Fruit fly (Drosophila melanogaster) whole organism, wandering third instar larva: ENCODE measurements around the gene Tl.

Experiments used
- Abd-B ChIP-seq: fragments of >200 bp; optimal IDR thresholded peaks from 2 replicates; lab custom pipeline; 2017; ENCODE audit warnings: missing biosample characterization, missing genetic modification characterization
- CG32264 ChIP-seq: fragments of 200-800 bp; sonication (Bioruptor generic); optimal IDR thresholded peaks from 2 replicates; lab custom pipeline; 2016; ENCODE audit warnings: missing biosample characterization, missing genetic modification characterization
- CG9705 ChIP-seq: fragments of 200-800 bp; sonication (Bioruptor generic); optimal IDR thresholded peaks from 2 replicates; lab custom pipeline; 2018; ENCODE audit warnings: missing biosample characterization, mild to moderate bottlenecking, missing genetic modification characterization
- CrebA ChIP-seq: fragments of 200-800 bp; sonication (Bioruptor generic); optimal IDR thresholded peaks from 2 replicates; lab custom pipeline; 2016; ENCODE audit warnings: missing biosample characterization, mild to moderate bottlenecking, missing genetic modification characterization, borderline replicate concordance
- Dfd ChIP-seq: fragments of >200 bp; optimal IDR thresholded peaks from 2 replicates; lab custom pipeline; 2017; ENCODE audit warnings: missing biosample characterization, missing genetic modification characterization
- Dif ChIP-seq: fragments of 200-275, 200-300 bp; sonication (Bioruptor generic); optimal IDR thresholded peaks from 2 replicates; lab custom pipeline; 2018; ENCODE audit warnings: missing biosample characterization, missing genetic modification characterization; ENCODE audit not compliant: partially characterized antibody
- GATAd ChIP-seq: sonication (Bioruptor generic); optimal IDR thresholded peaks from 2 replicates; lab custom pipeline; 2016; ENCODE audit warnings: missing biosample characterization, missing genetic modification characterization
- HLH106 ChIP-seq: fragments of 200-800 bp; optimal IDR thresholded peaks from 3 replicates; lab custom pipeline; 2019; ENCODE audit warnings: missing biosample characterization, mild to moderate bottlenecking, missing genetic modification characterization, moderate library complexity
- Hnf4 ChIP-seq: fragments of 200-800 bp; sonication (Bioruptor generic); optimal IDR thresholded peaks from 2 replicates; lab custom pipeline; 2016; ENCODE audit warnings: missing biosample characterization, mild to moderate bottlenecking, missing genetic modification characterization
- Hr83 ChIP-seq: fragments of 200-300 bp; sonication (Bioruptor generic); optimal IDR thresholded peaks from 2 replicates; lab custom pipeline; 2016; ENCODE audit warnings: missing biosample characterization, mild to moderate bottlenecking, missing genetic modification characterization, moderate library complexity; ENCODE audit not compliant: poor library complexity, severe bottlenecking
- Jra ChIP-seq: sonication (Bioruptor generic); optimal IDR thresholded peaks from 2 replicates; lab custom pipeline; 2016; ENCODE audit warnings: missing biosample characterization, missing genetic modification characterization
- Mio ChIP-seq: sonication (Bioruptor generic); optimal IDR thresholded peaks from 2 replicates; lab custom pipeline; 2016; ENCODE audit warnings: missing biosample characterization, missing genetic modification characterization
- Myc ChIP-seq: fragments of >200 bp; optimal IDR thresholded peaks from 2 replicates; lab custom pipeline; 2017
- OdsH ChIP-seq: fragments of 200-800 bp; sonication (Bioruptor generic); optimal IDR thresholded peaks from 2 replicates; lab custom pipeline; 2016; ENCODE audit warnings: missing biosample characterization, mild to moderate bottlenecking, missing genetic modification characterization
- Rel ChIP-seq, 2 experiments: fragments of 200-800 bp; sonication (Bioruptor generic) in 1 of 2; optimal IDR thresholded peaks; 2 replicates in 1 of 2; 3 replicates in 1 of 2; lab custom pipeline; 2016 to 2019; ENCODE audit warnings: mild to moderate bottlenecking in 2 of 2, missing biosample characterization in 2 of 2, missing genetic modification characterization in 2 of 2, moderate library complexity in 1 of 2
- Sp1 ChIP-seq: fragments of 200-800 bp; sonication (Bioruptor generic); optimal IDR thresholded peaks from 3 replicates; lab custom pipeline; 2019; ENCODE audit warnings: missing biosample characterization, mild to moderate bottlenecking, missing genetic modification characterization, moderate library complexity
- Vsx2 ChIP-seq: fragments of 200-300, 225-300 bp; sonication (Bioruptor generic); optimal IDR thresholded peaks from 2 replicates; lab custom pipeline; 2018; ENCODE audit warnings: missing biosample characterization, missing genetic modification characterization; ENCODE audit not compliant: partially characterized antibody
- br ChIP-seq: fragments of 200-800 bp; sonication (Bioruptor generic); optimal IDR thresholded peaks from 2 replicates; lab custom pipeline; 2016; ENCODE audit warnings: missing biosample characterization, missing genetic modification characterization
- dl ChIP-seq, 2 experiments: fragments of 175-275, 200-275 bp in 1 of 2; fragments of 200-275 bp in 1 of 2; sonication (Bioruptor generic); optimal IDR thresholded peaks; lab custom pipeline; 2018; ENCODE audit warnings: mild to moderate bottlenecking in 2 of 2, missing biosample characterization in 2 of 2, missing genetic modification characterization in 2 of 2, moderate library complexity in 2 of 2; ENCODE audit not compliant: partially characterized antibody in 2 of 2, insufficient read depth in 1 of 2
- dmrt93B ChIP-seq: fragments of 200-800 bp; sonication (Bioruptor generic); optimal IDR thresholded peaks from 2 replicates; lab custom pipeline; 2018; ENCODE audit warnings: missing biosample characterization, mild to moderate bottlenecking, missing genetic modification characterization
- dsf ChIP-seq: sonication (Bioruptor generic); optimal IDR thresholded peaks from 2 replicates; lab custom pipeline; 2016; ENCODE audit warnings: missing biosample characterization, missing genetic modification characterization, borderline replicate concordance
- ey ChIP-seq: fragments of 200-800 bp; sonication (Bioruptor generic); optimal IDR thresholded peaks from 2 replicates; lab custom pipeline; 2016; ENCODE audit warnings: missing biosample characterization, missing genetic modification characterization
- foxo ChIP-seq, 2 experiments: fragments of 200-800 bp; sonication (Bioruptor generic); optimal IDR thresholded peaks; 2 replicates in 1 of 2; 3 replicates in 1 of 2; lab custom pipeline; 2016 to 2017; ENCODE audit warnings: missing biosample characterization in 2 of 2, missing genetic modification characterization in 2 of 2
- fru ChIP-seq: fragments of 200-800 bp; sonication (Bioruptor generic); optimal IDR thresholded peaks from 3 replicates; lab custom pipeline; 2016; ENCODE audit warnings: missing biosample characterization, mild to moderate bottlenecking, missing genetic modification characterization
- h ChIP-seq: fragments of 200-800 bp; sonication (Bioruptor generic); optimal IDR thresholded peaks from 3 replicates; lab custom pipeline; 2016; ENCODE audit warnings: missing biosample characterization, mild to moderate bottlenecking, missing genetic modification characterization
- jim ChIP-seq: fragments of 175-275, 200-325 bp; sonication (Bioruptor generic); optimal IDR thresholded peaks from 2 replicates; lab custom pipeline; 2016; ENCODE audit warnings: missing biosample characterization, mild to moderate bottlenecking, missing genetic modification characterization
- lola ChIP-seq: fragments of >200 bp; optimal IDR thresholded peaks from 2 replicates; lab custom pipeline; 2017; ENCODE audit warnings: missing biosample characterization, missing genetic modification characterization
- pan ChIP-seq: fragments of >200 bp; optimal IDR thresholded peaks from 2 replicates; lab custom pipeline; 2017
- psq ChIP-seq: fragments of 200-800 bp; sonication (Bioruptor generic); optimal IDR thresholded peaks from 3 replicates; lab custom pipeline; 2017; ENCODE audit warnings: missing biosample characterization, mild to moderate bottlenecking, missing genetic modification characterization, moderate library complexity
- rgr ChIP-seq: fragments of 200-800 bp; sonication (Bioruptor generic); optimal IDR thresholded peaks from 3 replicates; lab custom pipeline; 2016; ENCODE audit warnings: missing biosample characterization, mild to moderate bottlenecking, missing genetic modification characterization
- sage ChIP-seq: fragments of 200-800 bp; sonication (Bioruptor generic); optimal IDR thresholded peaks from 2 replicates; lab custom pipeline; 2016; ENCODE audit warnings: missing biosample characterization, mild to moderate bottlenecking, missing genetic modification characterization
- sv ChIP-seq: fragments of 200-800 bp; sonication (Bioruptor generic); optimal IDR thresholded peaks from 3 replicates; lab custom pipeline; 2016; ENCODE audit warnings: missing biosample characterization, missing genetic modification characterization
- tai ChIP-seq: sonication (Bioruptor generic); optimal IDR thresholded peaks from 2 replicates; lab custom pipeline; 2016; ENCODE audit warnings: missing biosample characterization, missing genetic modification characterization
- usp ChIP-seq: fragments of >200 bp; optimal IDR thresholded peaks from 2 replicates; lab custom pipeline; 2017; ENCODE audit warnings: missing biosample characterization, missing genetic modification characterization
- woc ChIP-seq: sonication (Bioruptor generic); optimal IDR thresholded peaks from 2 replicates; lab custom pipeline; 2016; ENCODE audit warnings: missing biosample characterization, mild to moderate bottlenecking, missing genetic modification characterization

Gene Tl

DNA sequence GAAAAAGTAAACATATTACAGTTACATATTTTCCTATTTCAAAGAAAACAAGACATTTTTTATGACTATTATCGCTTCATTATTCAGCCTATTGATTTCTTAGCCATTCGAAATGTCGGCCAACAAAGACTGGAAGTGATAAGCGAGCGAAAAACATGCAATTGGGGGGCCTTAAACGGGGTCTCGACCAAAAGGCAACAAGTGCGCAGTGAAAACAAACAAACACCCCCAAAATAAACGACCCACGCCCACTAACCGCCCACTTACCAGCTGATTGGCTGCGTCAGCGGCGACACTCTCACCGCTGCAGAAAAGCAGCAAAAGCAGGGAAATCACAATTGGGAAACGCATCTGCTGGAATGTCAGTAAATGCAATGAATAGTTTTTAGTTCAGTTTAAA is 63.4 kb downstream of the Tl start:
- TF ChIP-seq CrebA (GFP tag; lab: Kevin White, UChicago), result no peak
- no peak for TF ChIP-seq usp
- TF ChIP-seq GATAd, result no peak
- no peak for TF ChIP-seq fru (GFP tag; lab: Kevin White, UChicago)
- TF ChIP-seq Vsx2 (GFP tag; lab: Kevin White, UChicago), result no peak
- no peak for TF ChIP-seq rgr
- TF ChIP-seq psq, result no peak
- peak; percentile 40 for TF ChIP-seq h
- TF ChIP-seq lola (GFP tag; lab: Kevin White, UChicago), result no peak
- no peak for TF ChIP-seq Hnf4 (GFP tag; lab: Kevin White, UChicago)
- no peak for TF ChIP-seq tai
- no peak for TF ChIP-seq ey (GFP tag; lab: Kevin White, UChicago)
- TF ChIP-seq Dif (GFP tag; lab: Kevin White, UChicago), result peak; percentile 27
- no peak for TF ChIP-seq pan
- TF ChIP-seq OdsH (GFP tag; lab: Kevin White, UChicago), result no peak
- peak; percentile 11 for TF ChIP-seq Sp1 (GFP tag; lab: Kevin White, UChicago)
- no peak for TF ChIP-seq Myc
- no peak for TF ChIP-seq foxo (GFP tag; optimal IDR thresholded peaks at IDR 0.05; lab: Kevin White, UChicago)
- no peak for TF ChIP-seq dmrt93B
- TF ChIP-seq Hr83 (GFP tag; lab: Kevin White, UChicago), result no peak
- no peak for TF ChIP-seq jim
- TF ChIP-seq CG32264 (GFP tag; lab: Kevin White, UChicago), result no peak
- no peak for TF ChIP-seq Jra
- TF ChIP-seq woc (GFP tag; lab: Kevin White, UChicago), result no peak
- no peak for TF ChIP-seq Dfd
- TF ChIP-seq dsf (GFP tag; lab: Kevin White, UChicago), result no peak
- no peak for TF ChIP-seq HLH106 (tag; lab: Kevin White, UChicago)
- no peak for TF ChIP-seq Abd-B (GFP tag; lab: Kevin White, UChicago)
- TF ChIP-seq Rel (GFP tag; optimal IDR thresholded peaks at IDR 0.05; lab: Kevin White, UChicago), result no peak
- peak; percentile 3 for TF ChIP-seq Rel (tag; optimal IDR thresholded peaks at IDR 0.05; lab: Kevin White, UChicago)

DNA sequence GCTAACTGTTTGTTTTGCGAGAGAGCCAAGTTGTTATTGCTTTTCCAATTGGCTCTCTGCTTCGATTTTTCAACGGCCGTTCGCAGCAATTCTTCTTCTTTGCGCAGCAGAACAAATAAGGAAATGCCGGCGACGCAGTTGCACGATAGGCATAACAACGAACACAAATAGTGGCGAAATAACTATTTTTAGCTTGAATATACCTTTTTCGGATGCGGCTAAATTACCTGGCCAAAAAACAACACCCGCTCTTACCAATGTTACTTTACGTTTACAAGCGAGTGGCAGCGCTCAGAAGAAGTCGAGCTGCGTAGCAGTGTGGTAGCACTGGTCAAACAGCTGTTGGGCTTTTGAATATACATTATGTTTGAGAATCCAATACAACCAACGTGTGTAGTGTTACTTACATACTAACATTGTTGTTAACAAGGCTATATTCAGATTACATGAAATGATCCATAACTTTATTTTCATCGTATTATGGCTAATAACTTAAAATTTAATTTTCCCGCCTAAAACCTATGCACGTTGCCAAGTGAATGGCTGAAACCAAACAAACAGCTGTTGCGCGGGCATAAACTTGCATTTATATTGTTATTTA is 64.1 kb downstream of the Tl start, which contains the start of the genes Lerp and IntS12:
Lerp (minus strand) TSS at position 283 of the 601 bp plus-strand sequence.
IntS12 (plus strand) TSS at position 529 of the 601 bp plus-strand sequence.
- TF ChIP-seq h (no peak), Myc (peak; percentile 18), OdsH (GFP tag; lab: Kevin White, UChicago) (no peak), Hr83 (GFP tag; lab: Kevin White, UChicago) (no peak), fru (GFP tag; lab: Kevin White, UChicago) (peak; percentile 90), sage (no peak), Sp1 (GFP tag; lab: Kevin White, UChicago) (no peak)

DNA sequence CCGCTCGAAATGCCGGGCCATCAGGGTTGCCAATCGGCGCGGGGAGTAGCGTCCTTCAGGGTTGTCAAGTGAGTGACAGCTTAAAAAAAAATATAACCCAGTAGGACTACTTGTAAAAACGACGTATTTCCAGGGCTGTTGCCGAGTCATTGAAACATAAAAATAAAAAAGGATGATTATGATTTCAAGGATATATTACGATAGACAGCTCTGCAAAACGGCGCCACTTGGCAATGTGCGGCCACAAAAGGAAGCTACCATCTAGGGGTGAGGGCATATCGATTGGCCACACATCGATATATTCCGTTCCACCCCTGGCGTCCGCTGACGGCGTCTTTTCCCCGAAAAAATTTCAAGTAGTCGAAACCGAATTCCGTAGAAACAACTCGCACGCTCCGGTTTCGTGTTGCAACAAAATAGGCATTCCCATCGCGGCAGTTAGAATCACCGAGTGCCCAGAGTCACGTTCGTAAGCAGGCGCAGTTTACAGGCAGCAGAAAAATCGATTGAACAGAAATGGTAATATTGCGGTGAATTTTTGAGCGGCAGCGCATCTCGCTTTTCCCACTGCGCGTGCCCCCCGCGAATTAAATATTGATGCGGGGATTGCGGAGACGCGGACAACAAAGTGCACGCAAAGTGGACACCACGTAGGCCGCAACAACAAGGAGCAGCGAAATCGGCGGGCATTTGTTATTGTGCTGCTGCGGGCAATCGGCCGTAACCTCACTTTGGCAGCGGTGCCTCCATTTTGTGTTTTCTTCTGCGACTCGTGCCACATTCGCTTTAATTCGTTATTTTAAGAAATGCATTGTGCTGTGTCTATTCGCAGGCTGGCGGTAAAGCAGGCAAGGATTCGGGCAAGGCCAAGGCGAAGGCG is 68.0 kb downstream of the Tl start, which contains the start of the genes ball and His2Av:
ball (minus strand) TSS at position 231 of the 880 bp plus-strand sequence.
His2Av (plus strand) TSS at position 353 of the 880 bp plus-strand sequence.
- TF ChIP-seq GATAd (peak; percentile 21), Sp1 (GFP tag; lab: Kevin White, UChicago) (peak; percentile 64), Dif (GFP tag; lab: Kevin White, UChicago) (no peak), Jra (peak; percentile 87), OdsH (GFP tag; lab: Kevin White, UChicago) (peak; percentile 75), woc (GFP tag; lab: Kevin White, UChicago) (peak; percentile 47), foxo (GFP tag; optimal IDR thresholded peaks at IDR 0.05; lab: Kevin White, UChicago) (peak; percentile 23 to 89), Mio (peak; percentile 41), HLH106 (tag; lab: Kevin White, UChicago) (peak; percentile 72), dsf (GFP tag; lab: Kevin White, UChicago) (peak; percentile 33), psq (peak; percentile 66), dmrt93B (peak; percentile 10), lola (GFP tag; lab: Kevin White, UChicago) (peak; percentile 10), dl (GFP tag; optimal IDR thresholded peaks at IDR 0.05; lab: Kevin White, UChicago; ENCODE audit: insufficient read depth in 1 of 2, partially characterized antibody in 2 of 2) (no peak), usp (no peak), Hr83 (GFP tag; lab: Kevin White, UChicago) (peak; percentile 51), Abd-B (GFP tag; lab: Kevin White, UChicago) (no peak), CG9705 (GFP tag; lab: Kevin White, UChicago) (peak; percentile 41), Rel (GFP tag; optimal IDR thresholded peaks at IDR 0.05; lab: Kevin White, UChicago) (no peak), Rel (tag; optimal IDR thresholded peaks at IDR 0.05; lab: Kevin White, UChicago) (peak; percentile 90), ey (GFP tag; lab: Kevin White, UChicago) (peak; percentile 84), sv (GFP tag; lab: Kevin White, UChicago) (peak; percentile 86), h (peak; percentile 82), Vsx2 (GFP tag; lab: Kevin White, UChicago) (no peak), tai (no peak), jim (no peak), Hnf4 (GFP tag; lab: Kevin White, UChicago) (peak; percentile 86), sage (no peak), br (GFP tag; lab: Kevin White, UChicago) (peak; percentile 86), Myc (peak; percentile 77), pan (no peak), fru (GFP tag; lab: Kevin White, UChicago) (peak; percentile 86), rgr (peak; percentile 85), CrebA (GFP tag; lab: Kevin White, UChicago) (no peak), CG32264 (GFP tag; lab: Kevin White, UChicago) (peak; percentile 44)
